Worm (Caenorhabditis elegans) whole organism, L4 larva: ENCODE measurements around the gene Y53C12A.8.

ENCODE experiments used
- F10B5.3 ChIP-seq: sonication (generic microtip); optimal IDR thresholded peaks from 2 replicates; lab custom pipeline; 2016; ENCODE audit warnings: mild to moderate bottlenecking, missing genetic modification characterization, missing compliant biosample characterization
- Y48G9A.11 ChIP-seq: fragments of 200-800 bp; sonication (Bioruptor generic); IDR thresholded peaks from 2 replicates; pipeline ENCODE4 v1.3.6; 2022; ENCODE audit warnings: missing genetic modification reagents, missing genetic modification characterization, missing compliant biosample characterization
- Y75B8A.6 ChIP-seq: fragments of 200-800 bp; sonication (Bioruptor generic); IDR thresholded peaks from 2 replicates; pipeline ENCODE4 v1.3.6; 2022; ENCODE audit warnings: missing genetic modification reagents, missing genetic modification characterization, missing compliant biosample characterization
- ZK337.2 ChIP-seq: fragments of 200-800 bp; sonication (Bioruptor generic); IDR thresholded peaks from 2 replicates; pipeline ENCODE4 v1.3.6; 2022; ENCODE audit warnings: missing genetic modification reagents, missing genetic modification characterization, missing compliant biosample characterization
- ZK546.5 ChIP-seq, 2 experiments: sonication (generic microtip); optimal IDR thresholded peaks; 2 replicates each; lab custom pipeline; 2017; ENCODE audit warnings: missing biosample characterization in 2 of 2, missing genetic modification characterization in 2 of 2
- aly-2 ChIP-seq: sonication (generic microtip); optimal IDR thresholded peaks from 2 replicates; lab custom pipeline; 2018; ENCODE audit warnings: missing biosample characterization, missing genetic modification characterization
- ceh-28 ChIP-seq: fragments of 150-350 bp; optimal IDR thresholded peaks from 2 replicates; lab custom pipeline; 2014; ENCODE audit warnings: missing biosample characterization, missing genetic modification reagents, missing genetic modification characterization
- ceh-32 ChIP-seq: sonication (generic microtip); optimal IDR thresholded peaks from 2 replicates; lab custom pipeline; 2016; ENCODE audit warnings: mild to moderate bottlenecking, missing genetic modification characterization, missing compliant biosample characterization; ENCODE audit not compliant: poor library complexity
- ces-1 ChIP-seq: fragments of 150-350 bp; sonication (generic microtip); optimal IDR thresholded peaks from 4 replicates; lab custom pipeline; 2014; ENCODE audit warnings: missing biosample characterization, missing genetic modification reagents, missing genetic modification characterization
- ctbp-1 ChIP-seq: fragments of 200-800 bp; sonication (Bioruptor generic); IDR thresholded peaks from 2 replicates; pipeline ENCODE4 v1.3.6; 2022; ENCODE audit warnings: missing genetic modification reagents, missing genetic modification characterization, missing compliant biosample characterization
- daf-19 ChIP-seq: fragments of 200-800 bp; sonication (Bioruptor generic); conservative IDR thresholded peaks from 2 replicates; pipeline ENCODE4 v1.3.6; 2022; ENCODE audit warnings: missing genetic modification characterization, missing compliant biosample characterization
- dmd-6 ChIP-seq: fragments of 200-800 bp; sonication (Bioruptor generic); IDR thresholded peaks from 2 replicates; pipeline ENCODE4 v1.3.6; 2022; ENCODE audit warnings: missing genetic modification reagents, missing genetic modification characterization, missing compliant biosample characterization
- egl-43 ChIP-seq: fragments of 200-800 bp; sonication (Bioruptor generic); IDR thresholded peaks from 2 replicates; pipeline ENCODE4 v1.3.6; 2022; ENCODE audit warnings: missing genetic modification reagents, missing genetic modification characterization, missing compliant biosample characterization
- fkh-10 ChIP-seq: fragments of 150-350 bp; optimal IDR thresholded peaks from 2 replicates; lab custom pipeline; 2014; ENCODE audit warnings: missing biosample characterization, missing genetic modification reagents, missing genetic modification characterization
- fos-1 ChIP-seq: fragments of 150-350 bp; optimal IDR thresholded peaks from 2 replicates; lab custom pipeline; 2014; ENCODE audit warnings: missing biosample characterization, missing genetic modification characterization
- gei-8 ChIP-seq: fragments of 200-800 bp; sonication (Bioruptor generic); optimal IDR thresholded peaks from 2 replicates; lab custom pipeline; 2018; ENCODE audit warnings: mild to moderate bottlenecking, missing genetic modification characterization, missing compliant biosample characterization
- hlh-11 ChIP-seq: fragments of 200-800 bp; sonication (Bioruptor generic); optimal IDR thresholded peaks from 2 replicates; lab custom pipeline; 2018; ENCODE audit warnings: mild to moderate bottlenecking, missing genetic modification characterization, missing compliant biosample characterization
- hmg-1.1 ChIP-seq: fragments of 200-800 bp; sonication (Bioruptor generic); IDR thresholded peaks from 2 replicates; pipeline ENCODE4 v1.3.6; 2022; ENCODE audit warnings: missing genetic modification reagents, missing genetic modification characterization, missing compliant biosample characterization
- jun-1 ChIP-seq: fragments of 150-350 bp; optimal IDR thresholded peaks from 2 replicates; lab custom pipeline; 2014; ENCODE audit warnings: missing biosample characterization, missing genetic modification reagents, missing genetic modification characterization
- lin-1 ChIP-seq: fragments of 200-800 bp; sonication (Bioruptor generic); IDR thresholded peaks from 2 replicates; pipeline ENCODE4 v1.3.6; 2022; ENCODE audit warnings: missing genetic modification reagents, missing genetic modification characterization, missing compliant biosample characterization
- lin-15B ChIP-seq: fragments of 150-350 bp; sonication (generic microtip); optimal IDR thresholded peaks from 3 replicates; lab custom pipeline; 2014; ENCODE audit warnings: missing biosample characterization, missing genetic modification characterization
- lin-29 ChIP-seq: fragments of 200-800 bp; sonication (Bioruptor generic); IDR thresholded peaks from 2 replicates; pipeline ENCODE4 v1.3.6; 2022; ENCODE audit warnings: missing genetic modification reagents, missing genetic modification characterization, missing compliant biosample characterization
- lin-39 ChIP-seq: fragments of 150-350 bp; optimal IDR thresholded peaks from 2 replicates; lab custom pipeline; 2014; ENCODE audit warnings: missing biosample characterization, missing genetic modification reagents, missing genetic modification characterization
- lsy-2 ChIP-seq, 2 experiments: fragments of 150-350 bp in 1 of 2; sonication (generic microtip) in 1 of 2; optimal IDR thresholded peaks; 2 replicates each; lab custom pipeline; 2014 to 2017; ENCODE audit warnings: missing biosample characterization in 2 of 2, missing genetic modification characterization in 2 of 2
- mdt-29 ChIP-seq: fragments of 200-800 bp; sonication (Bioruptor generic); IDR thresholded peaks from 2 replicates; pipeline ENCODE4 v1.3.6; 2022; ENCODE audit warnings: missing genetic modification reagents, missing genetic modification characterization, missing compliant biosample characterization
- mes-2 ChIP-seq: sonication (generic microtip); optimal IDR thresholded peaks from 2 replicates; lab custom pipeline; 2016; ENCODE audit warnings: missing genotype, mild to moderate bottlenecking, missing genetic modification characterization, missing compliant biosample characterization; ENCODE audit not compliant: poor library complexity, severe bottlenecking
- nhr-10 ChIP-seq: fragments of 150-350 bp; optimal IDR thresholded peaks from 2 replicates; lab custom pipeline; 2014; ENCODE audit warnings: missing biosample characterization, missing genetic modification characterization
- nhr-11 ChIP-seq: fragments of 150-350 bp; optimal IDR thresholded peaks from 2 replicates; lab custom pipeline; 2014; ENCODE audit warnings: missing biosample characterization, missing genetic modification characterization
- nhr-111 ChIP-seq: fragments of 200-800 bp; sonication (Bioruptor generic); optimal IDR thresholded peaks from 2 replicates; lab custom pipeline; 2018; ENCODE audit warnings: mild to moderate bottlenecking, missing genetic modification characterization, missing compliant biosample characterization
- nhr-42 ChIP-seq: fragments of 200-800 bp; sonication (Bioruptor generic); IDR thresholded peaks from 2 replicates; pipeline ENCODE4 v1.3.6; 2022; ENCODE audit warnings: missing genetic modification characterization, missing compliant biosample characterization
- nhr-76 ChIP-seq: fragments of 150-350 bp; optimal IDR thresholded peaks from 2 replicates; lab custom pipeline; 2014; ENCODE audit warnings: missing biosample characterization, missing genetic modification characterization
- sdz-12 ChIP-seq: fragments of 200-800 bp; sonication (Bioruptor generic); optimal IDR thresholded peaks from 2 replicates; lab custom pipeline; 2018; ENCODE audit warnings: mild to moderate bottlenecking, missing genetic modification characterization, missing compliant biosample characterization
- skn-1 ChIP-seq: fragments of 150-350 bp; optimal IDR thresholded peaks from 2 replicates; lab custom pipeline; 2014; ENCODE audit warnings: missing biosample characterization, missing genetic modification characterization
- snpc-1.2 ChIP-seq: fragments of 200-800 bp; sonication (Bioruptor generic); IDR thresholded peaks from 2 replicates; pipeline ENCODE4 v1.3.6; 2022; ENCODE audit warnings: missing genetic modification reagents, missing genetic modification characterization, missing compliant biosample characterization
- snpc-4 ChIP-seq: fragments of 150-350 bp; optimal IDR thresholded peaks from 2 replicates; lab custom pipeline; 2014; ENCODE audit warnings: missing biosample characterization, missing genetic modification characterization
- tag-97 ChIP-seq: fragments of 200-800 bp; sonication (Bioruptor generic); IDR thresholded peaks from 2 replicates; pipeline ENCODE4 v1.3.6; 2022; ENCODE audit warnings: missing genetic modification characterization, missing compliant biosample characterization
- tra-1 ChIP-seq: fragments of 200-800 bp; sonication (Bioruptor generic); IDR thresholded peaks from 2 replicates; pipeline ENCODE4 v1.3.6; 2022; ENCODE audit warnings: missing genetic modification reagents, missing genetic modification characterization, missing compliant biosample characterization
- unc-62 ChIP-seq, 3 experiments: fragments of 150-350 bp in 1 of 3; sonication (generic microtip); optimal IDR thresholded peaks in 2 of 3; peaks in 1 of 3; 1 replicate in 1 of 3; 2 replicates in 2 of 3; lab custom pipeline; 2014 to 2017; ENCODE audit warnings: missing biosample characterization in 3 of 3, missing genetic modification characterization in 3 of 3, missing genetic modification reagents in 3 of 3, missing genotype in 1 of 3
- zfp-2 ChIP-seq: sonication (generic microtip); optimal IDR thresholded peaks from 2 replicates; lab custom pipeline; 2016; ENCODE audit warnings: mild to moderate bottlenecking, missing genetic modification characterization, missing compliant biosample characterization
- zfp-3 ChIP-seq: fragments of 200-800 bp; sonication (Bioruptor generic); conservative IDR thresholded peaks from 2 replicates; pipeline ENCODE4 v1.3.6; 2022; ENCODE audit warnings: missing genetic modification reagents, missing genetic modification characterization, missing compliant biosample characterization
- ztf-7 ChIP-seq: fragments of 150-350 bp; optimal IDR thresholded peaks from 2 replicates; lab custom pipeline; 2014; ENCODE audit warnings: missing biosample characterization, missing genetic modification characterization

The Y53C12A.8 gene

ce11 chrII:9728506-9728905, 28.2 kb upstream of the Y53C12A.8 start:
- TF ChIP-seq nhr-111 (no peak), dmd-6 (GFP tag; lab: Robert Waterston, UW) (no peak), zfp-3 (GFP tag; lab: Robert Waterston, UW) (no peak), lsy-2 (tag; optimal IDR thresholded peaks at IDR 0.05; lab: Kevin White, UChicago) (peak in 1 of 2 experiments; percentile 1), lin-1 (no peak), gei-8 (GFP tag; lab: Kevin White, UChicago) (no peak), Y48G9A.11 (GFP tag; lab: Robert Waterston, UW) (no peak), tag-97 (GFP tag; lab: Robert Waterston, UW) (no peak), ztf-7 (tag; lab: Kevin White, UChicago) (no peak), nhr-42 (GFP tag; lab: Robert Waterston, UW) (no peak), snpc-1.2 (GFP tag; lab: Robert Waterston, UW) (no peak), ctbp-1 (GFP tag; lab: Robert Waterston, UW) (0 out of 2 replicates have a peak, but pooled peaks have one; percentile 20), ZK546.5 (tag; optimal IDR thresholded peaks at IDR 0.05; lab: Kevin White, UChicago) (no peak), fkh-10 (peak; percentile 83), lin-29 (no peak), ceh-32 (no peak), ces-1 (GFP tag; lab: Kevin White, UChicago) (peak; percentile 64), Y75B8A.6 (GFP tag; lab: Robert Waterston, UW) (no peak), skn-1 (tag; lab: Kevin White, UChicago) (no peak), ceh-28 (no peak), mes-2 (tag; lab: Kevin White, UChicago) (no peak), aly-2 (tag; lab: Kevin White, UChicago) (no peak), mdt-29 (GFP tag; lab: Robert Waterston, UW) (no peak), snpc-4 (tag; lab: Kevin White, UChicago) (no peak), daf-19 (GFP tag; lab: Robert Waterston, UW) (no peak), lin-15B (tag; lab: Kevin White, UChicago) (no peak), nhr-10 (tag; lab: Kevin White, UChicago) (no peak), zfp-2 (no peak)

- TF ChIP-seq tra-1 (GFP tag; lab: Robert Waterston, UW) (0 out of 2 replicates have a peak, but pooled peaks have one; percentile 42), nhr-11 (tag; lab: Kevin White, UChicago) (peak; percentile 8), unc-62 (GFP tag; optimal IDR thresholded peaks at IDR 0.05 in 1 of 2; lab: Kevin White, UChicago) (peak in 1 of 2 experiments; percentile 32), unc-62 (tag; optimal IDR thresholded peaks at IDR 0.05; lab: Kevin White, UChicago) (no peak), hlh-11 (tag; lab: Kevin White, UChicago) (peak; percentile 12), F10B5.3 (tag; lab: Kevin White, UChicago) (no peak), aly-2 (tag; lab: Kevin White, UChicago) (no peak), fos-1 (tag; lab: Kevin White, UChicago) (no peak), ZK337.2 (GFP tag; lab: Robert Waterston, UW) (no peak), lsy-2 (tag; optimal IDR thresholded peaks at IDR 0.05; lab: Kevin White, UChicago) (peak in 1 of 2 experiments; percentile 6), lin-39 (no peak), hmg-1.1 (0 out of 2 replicates have a peak, but pooled peaks have one; percentile 38), egl-43 (GFP tag; lab: Robert Waterston, UW) (0 out of 2 replicates have a peak, but pooled peaks have one; percentile 10), jun-1 (tag; lab: Kevin White, UChicago) (no peak), nhr-76 (no peak), sdz-12 (GFP tag; lab: Kevin White, UChicago) (no peak)
- TF ChIP-seq, all 104 proteins: peak for 7
These were observed 27.0 kb upstream of the Y53C12A.8 start for ce11 chrII:9727192-9727699.
